Worm (Caenorhabditis elegans): ENCODE data around the gene F25E5.1.

Gene F25E5.1

ce11 chrV:7435376-7436204 is 30.1 kb upstream of the F25E5.1 start, which contains the start of the genes ddo-2 and F25E5.8:
ddo-2 (minus strand) TSS chrV:7435705.
F25E5.8 (plus strand) TSS chrV:7435930.
- TF ChIP-seq arid-1 (GFP tag; conservative IDR thresholded peaks at IDR 0.05) (no peak), ama-1 (optimal IDR thresholded peaks at IDR 0.05) (peak; percentile 74), zip-11 (GFP tag; IDR thresholded peaks at IDR 0.05) (no peak), hmg-1.1 (GFP tag; IDR thresholded peaks at IDR 0.05) (0 out of 2 replicates have a peak, but pooled peaks have one; percentile 28), mdt-29 (GFP tag; IDR thresholded peaks at IDR 0.05) (no peak), hif-1 (tag; optimal IDR thresholded peaks at IDR 0.05) (peak in 1 of 2 experiments; percentile 41), hlh-30 (tag; optimal IDR thresholded peaks at IDR 0.05; ENCODE audit: insufficient read depth) (peak; percentile 33), nhr-28 (tag; optimal IDR thresholded peaks at IDR 0.05) (peak; percentile 55), mdl-1 (tag; optimal IDR thresholded peaks at IDR 0.05) (peak in 1 of 2 experiments; percentile 3), ceh-62 (tag; optimal IDR thresholded peaks at IDR 0.05) (no peak), Y5F2A.4 (GFP tag; optimal IDR thresholded peaks at IDR 0.05) (no peak), dve-1 (tag; optimal IDR thresholded peaks at IDR 0.05; ENCODE audit: insufficient read depth) (peak; percentile 15), aha-1 (tag) (peak; percentile 97), cey-2 (tag; optimal IDR thresholded peaks at IDR 0.05; ENCODE audit: borderline replicate concordance, insufficient read depth) (no peak), zfp-3 (GFP tag; conservative IDR thresholded peaks at IDR 0.05) (0 out of 2 replicates have a peak, but pooled peaks have one; percentile 22), F49E8.2 (tag; optimal IDR thresholded peaks at IDR 0.05; ENCODE audit: borderline replicate concordance) (no peak)

- TF ChIP-seq zfp-3 (GFP tag; conservative IDR thresholded peaks at IDR 0.05) (no peak), F44E2.7 (GFP tag; IDR thresholded peaks at IDR 0.05) (no peak), aha-1 (tag) (peak; percentile 90), ceh-62 (tag; optimal IDR thresholded peaks at IDR 0.05) (no peak), ztf-11 (tag; optimal IDR thresholded peaks at IDR 0.05) (no peak)
Measured at ce11 chrV:7436509-7436908, 29.2 kb upstream of the F25E5.1 start.

ce11 chrV:7436911-7437310 is 28.8 kb upstream of the F25E5.1 start:
- TF ChIP-seq tra-1 (GFP tag; IDR thresholded peaks at IDR 0.05) (no peak), F44E2.7 (GFP tag; IDR thresholded peaks at IDR 0.05) (no peak), unc-62 (GFP tag; optimal IDR thresholded peaks at IDR 0.05 in 1 of 2) (peak in 1 of 2 experiments; percentile 8), unc-62 (tag; optimal IDR thresholded peaks at IDR 0.05) (no peak), php-3 (GFP tag; IDR thresholded peaks at IDR 0.05) (no peak), dve-1 (tag; optimal IDR thresholded peaks at IDR 0.05; ENCODE audit: insufficient read depth) (peak; percentile 34), zfp-3 (GFP tag; conservative IDR thresholded peaks at IDR 0.05) (peak; percentile 63; the same call in 1 of the 2 replicates), dpl-1 (GFP tag; optimal IDR thresholded peaks at IDR 0.05) (peak; percentile 4), hlh-30 (tag; optimal IDR thresholded peaks at IDR 0.05; ENCODE audit: insufficient read depth) (peak; percentile 84), F37D6.2 (tag; optimal IDR thresholded peaks at IDR 0.05) (no peak), ama-1 (optimal IDR thresholded peaks at IDR 0.05) (peak; percentile 91), Y75B8A.6 (GFP tag; IDR thresholded peaks at IDR 0.05) (0 out of 2 replicates have a peak, but pooled peaks have one; percentile 44), dmd-8 (GFP tag; IDR thresholded peaks at IDR 0.05) (no peak), ceh-44 (GFP tag; IDR thresholded peaks at IDR 0.05) (no peak), duxl-1 (tag; optimal IDR thresholded peaks at IDR 0.05; ENCODE audit: poor library complexity) (peak; percentile 13), mxl-3 (GFP tag; optimal IDR thresholded peaks at IDR 0.05) (peak; percentile 34), zag-1 (tag; optimal IDR thresholded peaks at IDR 0.05) (no peak), skn-1 (tag; optimal IDR thresholded peaks at IDR 0.05) (no peak), mdl-1 (tag; optimal IDR thresholded peaks at IDR 0.05) (peak; percentile 8 to 73), nhr-28 (tag; optimal IDR thresholded peaks at IDR 0.05) (peak; percentile 64), hlh-11 (tag; optimal IDR thresholded peaks at IDR 0.05) (peak; percentile 73), T26A8.4 (GFP tag; IDR thresholded peaks at IDR 0.05) (no peak), lin-13 (GFP tag; optimal IDR thresholded peaks at IDR 0.05) (no peak), nhr-6 (tag; optimal IDR thresholded peaks at IDR 0.05) (no peak), mdt-29 (GFP tag; IDR thresholded peaks at IDR 0.05) (0 out of 2 replicates have a peak, but pooled peaks have one; percentile 7), aha-1 (tag) (peak; percentile 66), zip-2 (tag; optimal IDR thresholded peaks at IDR 0.05) (no peak), unc-130 (GFP tag; optimal IDR thresholded peaks at IDR 0.05) (no peak), madf-9 (GFP tag; conservative IDR thresholded peaks at IDR 0.05) (no peak), nhr-102 (tag; optimal IDR thresholded peaks at IDR 0.05) (peak; percentile 1), arid-1 (GFP tag; conservative IDR thresholded peaks at IDR 0.05) (no peak), nhr-76 (tag; optimal IDR thresholded peaks at IDR 0.05) (no peak), nhr-111 (GFP tag; optimal IDR thresholded peaks at IDR 0.05) (no peak), egl-43 (GFP tag; IDR thresholded peaks at IDR 0.05) (no peak), lsy-2 (tag; optimal IDR thresholded peaks at IDR 0.05) (peak in 1 of 2 experiments; percentile 41)
